Fruit fly (Drosophila melanogaster) whole organism, prepupa: ENCODE results near the gene MKP-4.

Experiments used
- Blimp-1 ChIP-seq: fragments of 200-800 bp; sonication (Bioruptor generic); optimal IDR thresholded peaks from 3 replicates; lab custom pipeline; 2017; ENCODE audit warnings: missing biosample characterization, missing genetic modification characterization, mild to moderate bottlenecking, moderate library complexity, missing genetic modification reagents
- CG11294 ChIP-seq: fragments of 200-800 bp; sonication (Bioruptor generic); IDR thresholded peaks from 2 replicates; pipeline ENCODE4 v1.3.6; 2022; ENCODE audit warnings: missing biosample characterization, missing genetic modification characterization
- CG11902 ChIP-seq: fragments of 200-800 bp; sonication (Bioruptor generic); optimal IDR thresholded peaks from 3 replicates; lab custom pipeline; 2016; ENCODE audit warnings: missing biosample characterization, missing genetic modification characterization
- CG15336 ChIP-seq: fragments of 200-800 bp; sonication (Bioruptor generic); IDR thresholded peaks from 2 replicates; pipeline ENCODE4 v1.3.6; 2022; ENCODE audit warnings: missing biosample characterization, missing genetic modification characterization
- CG16779 ChIP-seq: fragments of 200-800 bp; sonication (Bioruptor generic); optimal IDR thresholded peaks from 3 replicates; lab custom pipeline; 2017; ENCODE audit warnings: missing biosample characterization, mild to moderate bottlenecking, missing genetic modification characterization
- CG3032 ChIP-seq: fragments of 200-800 bp; optimal IDR thresholded peaks from 2 replicates; lab custom pipeline; 2019; ENCODE audit warnings: missing biosample characterization, mild to moderate bottlenecking, missing genetic modification characterization, moderate library complexity
- CG32006 ChIP-seq: fragments of 200-800 bp; sonication (Bioruptor generic); optimal IDR thresholded peaks from 3 replicates; lab custom pipeline; 2017; ENCODE audit warnings: missing biosample characterization, mild to moderate bottlenecking, missing genetic modification characterization
- CG34406 ChIP-seq: fragments of 200-800 bp; sonication (Bioruptor generic); optimal IDR thresholded peaks from 3 replicates; lab custom pipeline; 2016; ENCODE audit warnings: missing biosample characterization, missing genetic modification characterization
- CG3919 ChIP-seq: fragments of 200-800 bp; sonication (Bioruptor generic); optimal IDR thresholded peaks from 3 replicates; lab custom pipeline; 2016; ENCODE audit warnings: missing biosample characterization, missing genetic modification characterization
- CG6163 ChIP-seq: fragments of 200-800 bp; sonication (Bioruptor generic); IDR thresholded peaks from 3 replicates; pipeline ENCODE4 v1.3.6; 2022; ENCODE audit warnings: missing biosample characterization, missing genetic modification characterization
- CG6276 ChIP-seq: fragments of 200-800 bp; sonication (Bioruptor generic); optimal IDR thresholded peaks from 2 replicates; lab custom pipeline; 2017; ENCODE audit warnings: missing biosample characterization, mild to moderate bottlenecking, missing genetic modification characterization
- CG6808 ChIP-seq: fragments of 200-800 bp; sonication (Bioruptor generic); optimal IDR thresholded peaks from 3 replicates; lab custom pipeline; 2017; ENCODE audit warnings: missing biosample characterization, missing genetic modification characterization, mild to moderate bottlenecking, moderate library complexity, missing genetic modification reagents
- CG6854 ChIP-seq: fragments of 200-800 bp; sonication (Bioruptor generic); optimal IDR thresholded peaks from 2 replicates; lab custom pipeline; 2017; ENCODE audit warnings: missing biosample characterization, mild to moderate bottlenecking, missing genetic modification characterization
- CG8319 ChIP-seq: fragments of 200-800 bp; sonication (Bioruptor generic); optimal IDR thresholded peaks from 3 replicates; lab custom pipeline; 2016; ENCODE audit warnings: missing biosample characterization, missing genetic modification characterization
- CG8632 ChIP-seq: fragments of 200-800 bp; sonication (Bioruptor generic); optimal IDR thresholded peaks from 3 replicates; lab custom pipeline; 2016; ENCODE audit warnings: missing biosample characterization, missing genetic modification characterization
- Eip75B ChIP-seq: fragments of 200-800 bp; sonication (Bioruptor generic); optimal IDR thresholded peaks from 3 replicates; lab custom pipeline; 2016; ENCODE audit warnings: missing biosample characterization, missing genetic modification characterization
- Eip78C ChIP-seq: fragments of 200-800 bp; sonication (Bioruptor generic); peaks from one replicate; lab custom pipeline; 2016; ENCODE audit warnings: missing biosample characterization, missing genetic modification characterization
- Eip93F ChIP-seq: fragments of 200-800 bp; sonication (Bioruptor generic); optimal IDR thresholded peaks from 2 replicates; lab custom pipeline; 2016; ENCODE audit warnings: missing biosample characterization, mild to moderate bottlenecking, missing genetic modification characterization
- Ets21C ChIP-seq: fragments of 200-800 bp; sonication (Bioruptor generic); optimal IDR thresholded peaks from 3 replicates; lab custom pipeline; 2016; ENCODE audit warnings: missing biosample characterization, missing genetic modification characterization
- Ets96B ChIP-seq: fragments of 200-800 bp; optimal IDR thresholded peaks from 2 replicates; lab custom pipeline; 2019; ENCODE audit warnings: missing biosample characterization, mild to moderate bottlenecking, missing genetic modification characterization, moderate library complexity
- Hr38 ChIP-seq: sonication (Bioruptor generic); optimal IDR thresholded peaks from 2 replicates; lab custom pipeline; 2016; ENCODE audit warnings: missing biosample characterization, missing genetic modification characterization
- Lpt ChIP-seq: fragments of 200-800 bp; sonication (Bioruptor generic); optimal IDR thresholded peaks from 3 replicates; lab custom pipeline; 2016; ENCODE audit warnings: missing biosample characterization, missing genetic modification characterization
- Met ChIP-seq: fragments of 200-800 bp; sonication (Bioruptor generic); optimal IDR thresholded peaks from 3 replicates; lab custom pipeline; 2016; ENCODE audit warnings: missing biosample characterization, missing genetic modification characterization
- Sox102F ChIP-seq: fragments of 200-800 bp; sonication (Bioruptor generic); optimal IDR thresholded peaks from 2 replicates; lab custom pipeline; 2016; ENCODE audit warnings: missing biosample characterization, mild to moderate bottlenecking, missing genetic modification characterization
- Sox14 ChIP-seq: fragments of 200-800 bp; sonication (Bioruptor generic); optimal IDR thresholded peaks from 3 replicates; lab custom pipeline; 2016; ENCODE audit warnings: missing biosample characterization, missing genetic modification characterization
- achi ChIP-seq: fragments of 200-800 bp; sonication (Bioruptor generic); optimal IDR thresholded peaks from 3 replicates; lab custom pipeline; 2016; ENCODE audit warnings: missing biosample characterization, missing genetic modification characterization
- cyc ChIP-seq: fragments of 200-800 bp; sonication (Bioruptor generic); optimal IDR thresholded peaks from 3 replicates; lab custom pipeline; 2016; ENCODE audit warnings: missing biosample characterization, missing genetic modification characterization
- dac ChIP-seq: fragments of 200-800 bp; sonication (Bioruptor generic); optimal IDR thresholded peaks from 2 replicates; lab custom pipeline; 2017; ENCODE audit warnings: missing biosample characterization, mild to moderate bottlenecking, missing genetic modification characterization
- dsx ChIP-seq: fragments of 200-800 bp; optimal IDR thresholded peaks from 3 replicates; lab custom pipeline; 2019; ENCODE audit warnings: missing biosample characterization, mild to moderate bottlenecking, missing genetic modification characterization, moderate library complexity; ENCODE audit not compliant: poor library complexity, severe bottlenecking
- eg ChIP-seq: fragments of 200-800 bp; sonication (Bioruptor generic); IDR thresholded peaks from 3 replicates; pipeline ENCODE4 v1.3.6; 2022; ENCODE audit warnings: missing biosample characterization, missing genetic modification characterization
- esn ChIP-seq: fragments of 200-800 bp; sonication (Bioruptor generic); optimal IDR thresholded peaks from 2 replicates; lab custom pipeline; 2016; ENCODE audit warnings: missing biosample characterization, mild to moderate bottlenecking, missing genetic modification characterization, moderate library complexity
- fd59A ChIP-seq: fragments of 200-800 bp; sonication (Bioruptor generic); optimal IDR thresholded peaks from 2 replicates; lab custom pipeline; 2017; ENCODE audit warnings: missing biosample characterization, mild to moderate bottlenecking, missing genetic modification characterization, missing genetic modification reagents
- fkh ChIP-seq: fragments of 200-800 bp; sonication (Bioruptor generic); optimal IDR thresholded peaks from 3 replicates; lab custom pipeline; 2017; ENCODE audit warnings: missing biosample characterization, mild to moderate bottlenecking, missing genetic modification characterization, moderate library complexity
- net ChIP-seq: fragments of 200-800 bp; sonication (Bioruptor generic); optimal IDR thresholded peaks from 3 replicates; lab custom pipeline; 2016; ENCODE audit warnings: missing biosample characterization, missing genetic modification characterization
- salr ChIP-seq, 2 experiments: fragments of 200-800 bp; sonication (Bioruptor generic); optimal IDR thresholded peaks; 3 replicates each; lab custom pipeline; 2016 to 2018; ENCODE audit warnings: missing biosample characterization in 2 of 2, missing genetic modification characterization in 2 of 2, mild to moderate bottlenecking in 1 of 2
- ss ChIP-seq, 2 experiments: fragments of 200-800 bp; sonication (Bioruptor generic); optimal IDR thresholded peaks; 2 replicates in 1 of 2; 3 replicates in 1 of 2; lab custom pipeline; 2017 to 2018; ENCODE audit warnings: mild to moderate bottlenecking in 2 of 2, missing biosample characterization in 2 of 2, missing genetic modification characterization in 2 of 2, moderate library complexity in 1 of 2
- svp ChIP-seq: fragments of 200-800 bp; sonication (Bioruptor generic); peaks from one replicate; lab custom pipeline; 2016; ENCODE audit warnings: missing biosample characterization, missing genetic modification characterization
- topi ChIP-seq: fragments of 200-800 bp; sonication (Bioruptor generic); optimal IDR thresholded peaks from 3 replicates; lab custom pipeline; 2016; ENCODE audit warnings: missing biosample characterization, missing genetic modification characterization
- vri ChIP-seq: fragments of 200-800 bp; sonication (Bioruptor generic); optimal IDR thresholded peaks from 3 replicates; lab custom pipeline; 2016; ENCODE audit warnings: missing biosample characterization, mild to moderate bottlenecking, missing genetic modification characterization

MKP-4 gene

DNA sequence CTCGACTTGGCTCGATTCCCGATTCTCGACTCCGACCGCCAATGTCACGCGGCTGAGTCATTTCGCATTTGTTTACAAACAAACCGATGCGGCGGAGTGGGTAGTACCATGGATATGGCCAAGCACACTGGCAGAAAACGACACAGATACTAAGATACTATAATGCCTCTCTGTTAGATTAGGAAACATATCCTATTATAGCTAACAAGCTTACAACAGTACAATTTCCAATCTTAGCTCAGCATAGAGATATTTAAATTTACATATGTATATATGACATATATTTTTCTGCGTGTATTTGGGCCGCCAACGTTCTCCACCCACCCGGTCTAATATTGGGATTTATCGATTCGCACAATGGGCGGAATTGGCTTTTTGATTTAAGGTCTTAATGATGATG is 19.0 kb upstream of the MKP-4 start (continued):
- TF ChIP-seq cyc (GFP tag; lab: Kevin White, UChicago) = peak; percentile 66
- peak; percentile 44 for TF ChIP-seq CG34406 (GFP tag; lab: Kevin White, UChicago)
- TF ChIP-seq Eip75B (GFP tag; lab: Kevin White, UChicago) = peak; percentile 80
- peak; percentile 66 for TF ChIP-seq dsx (GFP tag; lab: Kevin White, UChicago)
- TF ChIP-seq CG8319 = peak; percentile 54
- peak; percentile 74 for TF ChIP-seq svp (GFP tag; lab: Kevin White, UChicago)
- peak; percentile 60 for TF ChIP-seq Lpt (GFP tag; lab: Kevin White, UChicago)
- TF ChIP-seq Hr38 (GFP tag; lab: Kevin White, UChicago) = no peak
- TF ChIP-seq CG11294 (GFP tag; lab: Robert Waterston, UW) = peak; percentile 73
- TF ChIP-seq Eip93F (GFP tag; lab: Kevin White, UChicago) = peak; percentile 12

DNA sequence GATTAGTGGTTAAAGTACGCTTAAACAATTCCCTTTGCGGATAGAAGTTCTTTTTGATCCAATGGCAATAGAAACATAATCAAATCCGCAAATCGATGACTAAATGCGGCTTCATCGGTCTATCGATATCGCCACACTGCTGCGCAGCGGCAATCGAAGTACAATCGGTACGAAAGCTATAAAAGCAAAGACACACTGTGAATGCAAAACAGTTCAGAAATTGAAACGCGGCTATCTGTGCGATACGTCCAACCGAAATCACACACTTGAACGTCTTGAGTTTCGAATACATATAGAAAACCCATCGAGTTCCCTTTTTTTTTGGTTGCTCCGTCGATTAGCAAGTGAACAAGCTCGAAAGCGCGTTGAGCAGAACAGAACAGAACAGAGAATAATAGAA is 17.9 kb upstream of the MKP-4 start, which contains the start of gene CG14207:
Gene CG14207 (plus strand): TSS at position 203 of the 400 bp plus-strand sequence.
- TF ChIP-seq CG3032 (tag; lab: Kevin White, UChicago) (peak; percentile 0), CG6163 (peak; percentile 47; the same call in 1 of the 3 replicates), Met (GFP tag; lab: Kevin White, UChicago) (peak; percentile 3), Sox14 (GFP tag; lab: Kevin White, UChicago) (peak; percentile 34), salr (GFP tag; optimal IDR thresholded peaks at IDR 0.05; lab: Kevin White, UChicago) (no peak), CG6276 (GFP tag; lab: Kevin White, UChicago) (no peak), Sox102F (GFP tag; lab: Kevin White, UChicago) (peak; percentile 11), ss (GFP tag; optimal IDR thresholded peaks at IDR 0.05; lab: Kevin White, UChicago) (peak; percentile 2 to 10), vri (GFP tag; lab: Kevin White, UChicago) (peak; percentile 50), CG16779 (tag; lab: Kevin White, UChicago) (peak; percentile 29), esn (GFP tag; lab: Kevin White, UChicago) (peak; percentile 19), CG6808 (GFP tag; lab: Kevin White, UChicago) (peak; percentile 31), dac (GFP tag; lab: Kevin White, UChicago) (no peak), CG15336 (GFP tag; lab: Robert Waterston, UW) (no peak), dsx (GFP tag; lab: Kevin White, UChicago) (no peak), Ets21C (GFP tag; lab: Kevin White, UChicago) (no peak), cyc (GFP tag; lab: Kevin White, UChicago) (no peak), CG6854 (GFP tag; lab: Kevin White, UChicago) (no peak), CG32006 (GFP tag; lab: Kevin White, UChicago) (no peak), CG3919 (peak; percentile 2), Eip78C (peak; percentile 66), CG11902 (GFP tag; lab: Kevin White, UChicago) (no peak), Ets96B (tag; lab: Kevin White, UChicago) (no peak), svp (GFP tag; lab: Kevin White, UChicago) (no peak), eg (GFP tag; lab: Robert Waterston, UW) (peak; percentile 28; the same call in 1 of the 3 replicates), Lpt (GFP tag; lab: Kevin White, UChicago) (no peak), achi (GFP tag; lab: Kevin White, UChicago) (no peak)

DNA sequence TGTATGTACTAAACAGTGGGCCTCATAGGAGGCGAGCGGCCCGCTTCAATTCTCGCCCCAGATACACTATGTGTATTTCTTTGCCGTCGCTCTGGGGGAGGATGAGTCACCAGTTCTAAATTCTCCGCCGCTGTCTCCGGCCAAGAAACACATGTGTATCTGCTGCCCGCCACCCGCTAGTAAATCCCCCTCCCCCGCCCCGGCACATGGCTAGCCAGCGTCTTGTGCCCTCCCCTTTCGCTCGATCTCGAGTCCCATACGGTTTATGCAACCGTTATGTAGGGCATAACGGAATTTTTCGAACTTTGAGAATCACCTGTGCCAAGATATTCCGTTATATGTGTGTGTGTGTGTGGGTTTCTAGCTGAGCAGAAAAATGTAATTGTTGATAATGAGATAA is 17.0 kb upstream of the MKP-4 start:
- TF ChIP-seq fd59A (GFP tag; lab: Kevin White, UChicago) = no peak
- no peak for TF ChIP-seq CG6163
- TF ChIP-seq topi (GFP tag; lab: Kevin White, UChicago) = no peak
- TF ChIP-seq net (GFP tag; lab: Kevin White, UChicago) = peak; percentile 10
- no peak for TF ChIP-seq CG8632 (GFP tag; lab: Kevin White, UChicago)
- no peak for TF ChIP-seq svp (GFP tag; lab: Kevin White, UChicago)
- no peak for TF ChIP-seq vri (GFP tag; lab: Kevin White, UChicago)
- peak; percentile 37 for TF ChIP-seq fkh (GFP tag; lab: Kevin White, UChicago)
- no peak for TF ChIP-seq CG8319
- no peak for TF ChIP-seq Blimp-1 (GFP tag; lab: Kevin White, UChicago)
- TF ChIP-seq Met (GFP tag; lab: Kevin White, UChicago) = no peak
